Fruit fly (Drosophila melanogaster) Kc167 (cell line): Measurements from ENCODE around the gene Xrp1.

Source experiments
- Myc ChIP-seq: fragments of >200 bp; optimal IDR thresholded peaks from 2 replicates; lab custom pipeline; 2017; ENCODE audit warnings: missing external identifiers
- Sin3A ChIP-seq: fragments of >200 bp; optimal IDR thresholded peaks from 2 replicates; lab custom pipeline; 2018; ENCODE audit warnings: missing external identifiers
- h ChIP-seq: fragments of >200 bp; optimal IDR thresholded peaks from 3 replicates; lab custom pipeline; 2018; ENCODE audit warnings: missing external identifiers
- insv ChIP-seq: fragments of >200 bp; optimal IDR thresholded peaks from 3 replicates; lab custom pipeline; 2018; ENCODE audit warnings: missing external identifiers
- psq ChIP-seq: fragments of >200 bp; optimal IDR thresholded peaks from 2 replicates; lab custom pipeline; 2017; ENCODE audit warnings: missing external identifiers
- ttk ChIP-seq: sonication (Bioruptor generic); optimal IDR thresholded peaks from 2 replicates; lab custom pipeline; 2017; ENCODE audit warnings: missing external identifiers

DNA sequence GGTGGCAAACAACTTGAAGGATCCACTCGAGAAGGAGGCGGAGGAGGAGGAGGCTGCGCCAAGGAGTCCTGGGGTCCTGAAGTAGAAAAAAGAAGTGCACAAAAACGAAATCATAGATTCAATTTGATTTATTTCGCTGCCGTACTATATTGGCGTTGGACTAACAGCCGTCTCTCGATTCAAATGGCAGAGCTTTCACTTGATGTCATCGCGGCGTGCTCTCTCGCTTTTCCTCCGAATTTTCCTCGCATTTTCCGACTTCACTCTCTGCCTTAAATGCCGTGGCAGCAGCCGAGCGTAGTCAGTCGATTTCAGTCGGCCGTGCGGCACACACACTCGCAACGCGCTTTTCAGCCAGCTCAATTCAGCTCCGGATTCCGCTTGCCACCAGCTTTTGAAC lies 35.1 kb downstream of the Xrp1 start, which contains the start of gene CG43732:
- TF ChIP-seq insv (no peak), psq (lab: Kevin White, UChicago) (no peak), h (no peak), ttk (no peak), Sin3A (lab: Kevin White, UChicago) (no peak), Myc (lab: Kevin White, UChicago) (no peak)
